Fruit fly (Drosophila melanogaster): ENCODE measurements around the gene CG17065.

Gene CG17065

dm6 chrX:20235794-20236513, 21.0 kb downstream of the CG17065 start, which contains the start of gene sw (continued):
- TF ChIP-seq D19B (GFP tag; optimal IDR thresholded peaks at IDR 0.05) (peak; percentile 5), unc-4 (GFP tag; IDR thresholded peaks at IDR 0.05; ENCODE audit: partially characterized antibody) (peak; percentile 90), CG9817 (tag; optimal IDR thresholded peaks at IDR 0.05) (peak; percentile 78), CG32767 (GFP tag; IDR thresholded peaks at IDR 0.05) (peak; percentile 53; the same call in 1 of the 2 replicates), dati (GFP tag; IDR thresholded peaks at IDR 0.05) (no peak), unpg (GFP tag; optimal IDR thresholded peaks at IDR 0.05) (peak; percentile 49), ERR (GFP tag; optimal IDR thresholded peaks at IDR 0.05) (no peak), Dbx (GFP tag; IDR thresholded peaks at IDR 0.05) (peak; percentile 80), CG4707 (GFP tag; optimal IDR thresholded peaks at IDR 0.05) (no peak), sens-2 (GFP tag; IDR thresholded peaks at IDR 0.05) (0 out of 2 replicates have a peak, but pooled peaks have one; percentile 36), fd102C (GFP tag; optimal IDR thresholded peaks at IDR 0.05) (no peak), TFAM (GFP tag; optimal IDR thresholded peaks at IDR 0.05) (no peak), Hr39 (optimal IDR thresholded peaks at IDR 0.05) (no peak), Vsx1 (GFP tag; optimal IDR thresholded peaks at IDR 0.05) (no peak), CG31224 (GFP tag; IDR thresholded peaks at IDR 0.05) (peak; percentile 44), CG1647 (GFP tag; optimal IDR thresholded peaks at IDR 0.05) (peak; percentile 22), Oaz (GFP tag; IDR thresholded peaks at IDR 0.05) (peak; percentile 35; the same call in 1 of the 2 replicates), onecut (GFP tag; IDR thresholded peaks at IDR 0.05) (peak; percentile 92), Hmx (GFP tag; optimal IDR thresholded peaks at IDR 0.05) (no peak), CG18011 (GFP tag; optimal IDR thresholded peaks at IDR 0.05) (peak; percentile 28), CG6175 (GFP tag; IDR thresholded peaks at IDR 0.05) (no peak), sqz (GFP tag; optimal IDR thresholded peaks at IDR 0.05) (no peak), NfI (GFP tag; optimal IDR thresholded peaks at IDR 0.05) (peak; percentile 61), CG14965 (GFP tag; optimal IDR thresholded peaks at IDR 0.05; ENCODE audit: borderline replicate concordance) (no peak), sim (GFP tag; IDR thresholded peaks at IDR 0.05) (no peak), Dp (GFP tag; optimal IDR thresholded peaks at IDR 0.05) (peak; percentile 3), ems (GFP tag; optimal IDR thresholded peaks at IDR 0.05) (peak; percentile 62), fu2 (GFP tag; optimal IDR thresholded peaks at IDR 0.05) (peak; percentile 52), Nf-YC (tag; optimal IDR thresholded peaks at IDR 0.05) (peak; percentile 50), CG12659 (GFP tag; optimal IDR thresholded peaks at IDR 0.05) (peak; percentile 69), Hr3 (GFP tag; optimal IDR thresholded peaks at IDR 0.05) (peak; percentile 35), CG1024 (GFP tag; IDR thresholded peaks at IDR 0.05) (no peak), Myb (GFP tag; optimal IDR thresholded peaks at IDR 0.05) (peak; percentile 26), CG11696 (GFP tag; IDR thresholded peaks at IDR 0.05) (no peak), Hand (GFP tag; optimal IDR thresholded peaks at IDR 0.05) (no peak), tll (GFP tag; optimal IDR thresholded peaks at IDR 0.05) (peak; percentile 49 to 71), CG14710 (tag; optimal IDR thresholded peaks at IDR 0.05) (peak; percentile 69), CG11695 (GFP tag; IDR thresholded peaks at IDR 0.05) (peak; percentile 46; the same call in 1 of the 3 replicates), B-H2 (GFP tag; optimal IDR thresholded peaks at IDR 0.05) (peak; percentile 61), hth (optimal IDR thresholded peaks at IDR 0.05) (no peak), Camta (GFP tag; optimal IDR thresholded peaks at IDR 0.05) (no peak), CG7928 (GFP tag; optimal IDR thresholded peaks at IDR 0.05) (peak; percentile 5), CG13894 (tag; optimal IDR thresholded peaks at IDR 0.05) (peak; percentile 13), phol (tag; optimal IDR thresholded peaks at IDR 0.05) (peak; percentile 73), gcm (GFP tag; optimal IDR thresholded peaks at IDR 0.05) (no peak), CG3995 (GFP tag; optimal IDR thresholded peaks at IDR 0.05) (peak; percentile 97), CG4617 (GFP tag; optimal IDR thresholded peaks at IDR 0.05; ENCODE audit: borderline replicate concordance) (peak; percentile 85), HLH4C (GFP tag; IDR thresholded peaks at IDR 0.05; ENCODE audit: partially characterized antibody) (peak; percentile 82), CG7745 (tag; optimal IDR thresholded peaks at IDR 0.05) (no peak)

Measured in whole organism, embryonic.